Worm (Caenorhabditis elegans): Measurements from ENCODE around the gene C01G10.17.

The C01G10.17 gene

ce11 chrV:15087207-15087706, 3.3 kb upstream of the C01G10.17 start, which contains the start of the genes C01G10.15 and C01G10.6:
TSS of gene C01G10.15 (minus strand) at chrV:15087307.
TSS of gene C01G10.6 (plus strand) at chrV:15087656.
- peak; percentile 27 for TF ChIP-seq pha-4 (tag; optimal IDR thresholded peaks at IDR 0.05)
- no peak for TF ChIP-seq elt-1 (tag; optimal IDR thresholded peaks at IDR 0.05)
- no peak for TF ChIP-seq nhr-25 (tag; optimal IDR thresholded peaks at IDR 0.05)

ce11 chrV:15088613-15089012, 1.9 kb upstream of the C01G10.17 start, which contains the start of gene C01G10.18:
TSS of gene C01G10.18 (minus strand) at chrV:15088713.
- TF ChIP-seq pqm-1 (tag; optimal IDR thresholded peaks at IDR 0.05) (no peak), unc-39 (tag; optimal IDR thresholded peaks at IDR 0.05) (no peak)

ce11 chrV:15089438-15089837, 1.1 kb upstream of the C01G10.17 start, which contains the start of the genes C01G10.5 and C01G10.4:
TSS of gene C01G10.5 (minus strand) at chrV:15089538.
TSS of gene C01G10.4 (plus strand) at chrV:15089740.
- TF ChIP-seq nhr-237 (tag; optimal IDR thresholded peaks at IDR 0.05) (no peak), ztf-4 (tag; optimal IDR thresholded peaks at IDR 0.05) (no peak), pqm-1 (tag; optimal IDR thresholded peaks at IDR 0.05) (no peak), nhr-77 (tag; optimal IDR thresholded peaks at IDR 0.05) (no peak), tbx-2 (tag; optimal IDR thresholded peaks at IDR 0.05) (no peak), nhr-43 (tag; optimal IDR thresholded peaks at IDR 0.05; ENCODE audit: poor library complexity, severe bottlenecking) (no peak), mdl-1 (tag; optimal IDR thresholded peaks at IDR 0.05) (no peak), hmg-11 (tag; optimal IDR thresholded peaks at IDR 0.05) (no peak), nhr-67 (tag; optimal IDR thresholded peaks at IDR 0.05) (no peak), pha-4 (tag; optimal IDR thresholded peaks at IDR 0.05) (no peak), snpc-4 (tag; optimal IDR thresholded peaks at IDR 0.05) (no peak), fkh-10 (GFP tag; optimal IDR thresholded peaks at IDR 0.05) (no peak), zag-1 (tag; optimal IDR thresholded peaks at IDR 0.05) (no peak), sea-2 (GFP tag; optimal IDR thresholded peaks at IDR 0.05) (no peak), elt-2 (tag; optimal IDR thresholded peaks at IDR 0.05) (no peak), unc-62 (GFP tag; optimal IDR thresholded peaks at IDR 0.05) (no peak)

- no peak for TF ChIP-seq sea-2 (GFP tag; optimal IDR thresholded peaks at IDR 0.05)
- TF ChIP-seq pha-4 (tag; optimal IDR thresholded peaks at IDR 0.05): peak; percentile 77
- TF ChIP-seq ceh-16 (tag; optimal IDR thresholded peaks at IDR 0.05): no peak
Observed at ce11 chrV:15092666-15093065, 2.1 kb downstream of the C01G10.17 start, which contains the start of gene txt-12. TSS of gene txt-12 (plus strand) at chrV:15092966.

ce11 chrV:15094749-15095148, 4.2 kb downstream of the C01G10.17 start, which contains the start of gene srx-78:
TSS of gene srx-78 (plus strand) at chrV:15095049.
- TF ChIP-seq nhr-237 (tag; optimal IDR thresholded peaks at IDR 0.05): no peak
- no peak for TF ChIP-seq nhr-76 (tag; optimal IDR thresholded peaks at IDR 0.05)
- TF ChIP-seq ceh-16 (tag; optimal IDR thresholded peaks at IDR 0.05): no peak
- TF ChIP-seq unc-39 (tag; optimal IDR thresholded peaks at IDR 0.05): no peak
- no peak for TF ChIP-seq nhr-67 (tag; optimal IDR thresholded peaks at IDR 0.05)
- no peak for TF ChIP-seq R02D3.7 (tag; optimal IDR thresholded peaks at IDR 0.05)
- TF ChIP-seq fkh-2 (tag; optimal IDR thresholded peaks at IDR 0.05): no peak
- no peak for TF ChIP-seq egl-5 (tag; optimal IDR thresholded peaks at IDR 0.05)
- no peak for TF ChIP-seq unc-62 (GFP tag; optimal IDR thresholded peaks at IDR 0.05)
- TF ChIP-seq nhr-43 (tag; optimal IDR thresholded peaks at IDR 0.05; ENCODE audit: poor library complexity, severe bottlenecking): no peak
- TF ChIP-seq elt-1 (tag; optimal IDR thresholded peaks at IDR 0.05): no peak
- no peak for TF ChIP-seq hmg-11 (tag; optimal IDR thresholded peaks at IDR 0.05)
- TF ChIP-seq sea-2 (GFP tag; optimal IDR thresholded peaks at IDR 0.05): no peak
- no peak for TF ChIP-seq ceh-82 (tag; optimal IDR thresholded peaks at IDR 0.05)
- TF ChIP-seq elt-3 (tag; optimal IDR thresholded peaks at IDR 0.05): no peak
- TF ChIP-seq snpc-4 (tag; optimal IDR thresholded peaks at IDR 0.05): no peak

ce11 chrV:15099447-15099846, 8.9 kb downstream of the C01G10.17 start, which contains the start of gene C01G10.1:
TSS of gene C01G10.1 (plus strand) at chrV:15099747.
- no peak for TF ChIP-seq ceh-9 (tag; optimal IDR thresholded peaks at IDR 0.05)
- TF ChIP-seq ceh-28 (tag; optimal IDR thresholded peaks at IDR 0.05): no peak
- TF ChIP-seq lin-15B (tag; optimal IDR thresholded peaks at IDR 0.05): no peak
- no peak for TF ChIP-seq nhr-11 (tag; optimal IDR thresholded peaks at IDR 0.05)
- TF ChIP-seq ztf-11 (tag; optimal IDR thresholded peaks at IDR 0.05): no peak
- no peak for TF ChIP-seq pqm-1 (tag; optimal IDR thresholded peaks at IDR 0.05)
- no peak for TF ChIP-seq ceh-82 (tag; optimal IDR thresholded peaks at IDR 0.05)
- no peak for TF ChIP-seq nhr-67 (tag; optimal IDR thresholded peaks at IDR 0.05)
- TF ChIP-seq lsy-12 (tag; optimal IDR thresholded peaks at IDR 0.05): no peak
- no peak for TF ChIP-seq nhr-76 (tag; optimal IDR thresholded peaks at IDR 0.05)
- TF ChIP-seq ZK546.5 (tag; optimal IDR thresholded peaks at IDR 0.05): no peak

All from whole organism, L3 larva.